Fruit fly (Drosophila melanogaster) whole organism, embryonic: ENCODE measurements around the gene her.

Source experiments
- Bdp1 ChIP-seq: fragments of 200-800 bp; sonication (Bioruptor generic); optimal IDR thresholded peaks from 3 replicates; lab custom pipeline; 2016; ENCODE audit warnings: missing biosample characterization, missing genetic modification characterization
- CG10209 ChIP-seq: fragments of 200-800 bp; sonication (Bioruptor generic); optimal IDR thresholded peaks from 3 replicates; lab custom pipeline; 2017; ENCODE audit warnings: missing biosample characterization, mild to moderate bottlenecking, missing genetic modification characterization, missing genetic modification reagents
- CG10366 ChIP-seq: fragments of 200-800 bp; sonication (Bioruptor generic); IDR thresholded peaks from 2 replicates; pipeline ENCODE4 v1.3.6; 2022; ENCODE audit warnings: missing biosample characterization, missing genetic modification characterization
- CG11723 ChIP-seq: fragments of 200-800 bp; sonication (Bioruptor generic); optimal IDR thresholded peaks from 2 replicates; lab custom pipeline; 2017; ENCODE audit warnings: missing biosample characterization, mild to moderate bottlenecking, missing genetic modification characterization
- CG12659 ChIP-seq: fragments of 200-800 bp; sonication (Bioruptor generic); optimal IDR thresholded peaks from 3 replicates; lab custom pipeline; 2017; ENCODE audit warnings: mild to moderate bottlenecking, missing biosample characterization, missing genetic modification reagents, missing genetic modification characterization
- CG12744 ChIP-seq: fragments of 200-800 bp; sonication (Bioruptor generic); optimal IDR thresholded peaks from 2 replicates; lab custom pipeline; 2016; ENCODE audit warnings: missing biosample characterization, missing genetic modification characterization
- CG14050 ChIP-seq: fragments of 200-800 bp; sonication (Bioruptor generic); IDR thresholded peaks from 3 replicates; pipeline ENCODE4 v1.3.6; 2022; ENCODE audit warnings: missing biosample characterization, missing genetic modification characterization
- CG15011 ChIP-seq: fragments of 200-800 bp; sonication (Bioruptor generic); optimal IDR thresholded peaks from 3 replicates; lab custom pipeline; 2018; ENCODE audit warnings: missing biosample characterization, mild to moderate bottlenecking, missing genetic modification characterization
- CG17361 ChIP-seq: fragments of 200-800 bp; sonication (Bioruptor generic); IDR thresholded peaks from 3 replicates; pipeline ENCODE4 v1.3.6; 2022; ENCODE audit warnings: missing biosample characterization, missing genetic modification characterization
- CG17385 ChIP-seq: fragments of 200-800 bp; sonication (Bioruptor generic); optimal IDR thresholded peaks from 3 replicates; lab custom pipeline; 2018; ENCODE audit warnings: missing biosample characterization, mild to moderate bottlenecking, missing genetic modification characterization
- CG18619 ChIP-seq: fragments of 200-800 bp; sonication (Bioruptor generic); optimal IDR thresholded peaks from 3 replicates; lab custom pipeline; 2017; ENCODE audit warnings: missing biosample characterization, mild to moderate bottlenecking, missing genetic modification characterization
- CG2120 ChIP-seq: fragments of 200-800 bp; sonication (Bioruptor generic); optimal IDR thresholded peaks from 3 replicates; lab custom pipeline; 2016; ENCODE audit warnings: missing biosample characterization, missing genetic modification characterization
- CG2889 ChIP-seq: fragments of 200-800 bp; sonication (Bioruptor generic); IDR thresholded peaks from 3 replicates; pipeline ENCODE4 v1.3.6; 2022; ENCODE audit warnings: missing biosample characterization, missing genetic modification characterization
- CG3065 ChIP-seq: fragments of 200-800 bp; sonication (Bioruptor generic); optimal IDR thresholded peaks from 2 replicates; lab custom pipeline; 2016; ENCODE audit warnings: missing biosample characterization, missing genetic modification characterization
- CG34422 ChIP-seq: fragments of 200-800 bp; sonication (Bioruptor generic); IDR thresholded peaks from 3 replicates; pipeline ENCODE4 v1.3.6; 2022; ENCODE audit warnings: missing biosample characterization, missing genetic modification characterization
- CG4617 ChIP-seq: fragments of 200-800 bp; sonication (Bioruptor generic); optimal IDR thresholded peaks from 3 replicates; lab custom pipeline; 2016; ENCODE audit warnings: missing biosample characterization, missing genetic modification characterization, borderline replicate concordance
- CG8944 ChIP-seq: fragments of 200-800 bp; sonication (Bioruptor generic); optimal IDR thresholded peaks from 3 replicates; lab custom pipeline; 2016; ENCODE audit warnings: missing biosample characterization, missing genetic modification characterization
- CoRest ChIP-seq: fragments of 200-800 bp; sonication (Bioruptor generic); optimal IDR thresholded peaks from 3 replicates; lab custom pipeline; 2018; ENCODE audit warnings: missing biosample characterization, mild to moderate bottlenecking, missing genetic modification characterization, moderate library complexity
- CrebB ChIP-seq: fragments of 200-800 bp; sonication (Bioruptor generic); optimal IDR thresholded peaks from 3 replicates; lab custom pipeline; 2018; ENCODE audit warnings: missing biosample characterization, mild to moderate bottlenecking, missing genetic modification characterization
- Deaf1 ChIP-seq: fragments of 200-800 bp; optimal IDR thresholded peaks from 3 replicates; lab custom pipeline; 2019; ENCODE audit warnings: missing biosample characterization, mild to moderate bottlenecking, missing genetic modification characterization, moderate library complexity
- Dip2 ChIP-seq: fragments of 200-800 bp; sonication (Bioruptor generic); IDR thresholded peaks from 2 replicates; pipeline ENCODE4 v1.3.6; 2022; ENCODE audit warnings: missing biosample characterization, missing genetic modification characterization
- Drgx ChIP-seq: fragments of 200-800 bp; sonication (Bioruptor generic); IDR thresholded peaks from 2 replicates; pipeline ENCODE4 v1.3.6; 2022; ENCODE audit warnings: missing biosample characterization, missing genetic modification characterization
- E2f2 ChIP-seq: fragments of 200-800 bp; sonication (Bioruptor generic); IDR thresholded peaks from 2 replicates; pipeline ENCODE4 v1.3.6; 2022; ENCODE audit warnings: missing biosample characterization, missing genetic modification characterization
- Ets65A ChIP-seq: fragments of 200-800 bp; sonication (Bioruptor generic); peaks from one replicate; lab custom pipeline; 2016; ENCODE audit warnings: missing biosample characterization, missing genetic modification characterization
- H2.0 ChIP-seq: fragments of 200-800 bp; sonication (Bioruptor generic); IDR thresholded peaks from 2 replicates; pipeline ENCODE4 v1.3.6; 2022; ENCODE audit warnings: missing biosample characterization, missing genetic modification characterization
- Nf-YC ChIP-seq: fragments of 200-800 bp; optimal IDR thresholded peaks from 3 replicates; lab custom pipeline; 2019; ENCODE audit warnings: missing biosample characterization, mild to moderate bottlenecking, missing genetic modification characterization, moderate library complexity
- Six4 ChIP-seq: fragments of 200-800 bp; sonication (Bioruptor generic); optimal IDR thresholded peaks from 2 replicates; lab custom pipeline; 2016; ENCODE audit warnings: missing biosample characterization, missing genetic modification characterization
- Ssrp ChIP-seq: fragments of 200-800 bp; sonication (Bioruptor generic); optimal IDR thresholded peaks from 2 replicates; lab custom pipeline; 2018; ENCODE audit warnings: missing biosample characterization, mild to moderate bottlenecking, missing genetic modification characterization, moderate library complexity
- bsh ChIP-seq, 2 experiments: fragments of 200-800 bp; sonication (Bioruptor generic); optimal IDR thresholded peaks; 2 replicates each; lab custom pipeline; 2017 to 2018; ENCODE audit warnings: mild to moderate bottlenecking in 2 of 2, missing biosample characterization in 2 of 2, missing genetic modification characterization in 2 of 2, moderate library complexity in 1 of 2
- cg ChIP-seq: fragments of 200-800 bp; sonication (Bioruptor generic); optimal IDR thresholded peaks from 3 replicates; lab custom pipeline; 2019; ENCODE audit warnings: missing biosample characterization, mild to moderate bottlenecking, missing genetic modification characterization, moderate library complexity
- gem ChIP-seq: fragments of 200-800 bp; sonication (Bioruptor generic); optimal IDR thresholded peaks from 2 replicates; lab custom pipeline; 2019; ENCODE audit warnings: missing biosample characterization, mild to moderate bottlenecking, missing genetic modification characterization, moderate library complexity
- grau ChIP-seq: fragments of 200-800 bp; optimal IDR thresholded peaks from 3 replicates; lab custom pipeline; 2019; ENCODE audit warnings: missing biosample characterization, mild to moderate bottlenecking, missing genetic modification characterization, moderate library complexity
- ham ChIP-seq: fragments of 200-800 bp; sonication (Bioruptor generic); IDR thresholded peaks from 2 replicates; pipeline ENCODE4 v1.3.6; 2022; ENCODE audit warnings: missing biosample characterization, missing genetic modification characterization
- lab ChIP-seq: fragments of 200-800 bp; sonication (Bioruptor generic); optimal IDR thresholded peaks from 3 replicates; lab custom pipeline; 2017; ENCODE audit warnings: missing biosample characterization, missing genetic modification characterization, mild to moderate bottlenecking, moderate library complexity, missing genetic modification reagents
- lilli ChIP-seq: fragments of 200-800 bp; sonication (Bioruptor generic); optimal IDR thresholded peaks from 3 replicates; lab custom pipeline; 2016; ENCODE audit warnings: missing biosample characterization, missing genetic modification characterization
- lola ChIP-seq, 3 experiments: fragments of >200 bp in 2 of 3; fragments of 200-800 bp in 1 of 3; sonication (Bioruptor generic) in 1 of 3; optimal IDR thresholded peaks; 2 replicates each; lab custom pipeline; 2017 to 2019; ENCODE audit warnings: missing biosample characterization in 3 of 3, missing genetic modification characterization in 3 of 3, mild to moderate bottlenecking in 1 of 3, moderate library complexity in 1 of 3
- maf-S ChIP-seq: fragments of 200-800 bp; sonication (Bioruptor generic); optimal IDR thresholded peaks from 2 replicates; lab custom pipeline; 2016; ENCODE audit warnings: missing biosample characterization, missing genetic modification characterization
- nom ChIP-seq: fragments of 200-800 bp; sonication (Bioruptor generic); optimal IDR thresholded peaks from 2 replicates; lab custom pipeline; 2017; ENCODE audit warnings: missing biosample characterization, missing genetic modification characterization, mild to moderate bottlenecking, moderate library complexity, missing genetic modification reagents
- org-1 ChIP-seq: fragments of 200-800 bp; sonication (Bioruptor generic); optimal IDR thresholded peaks from 2 replicates; lab custom pipeline; 2017; ENCODE audit warnings: missing biosample characterization, missing genetic modification characterization
- otp ChIP-seq: fragments of 200-800 bp; sonication (Bioruptor generic); IDR thresholded peaks from 3 replicates; pipeline ENCODE4, ENCODE4 v1.3.6; 2022; ENCODE audit warnings: missing biosample characterization, missing genetic modification characterization
- psq ChIP-seq: fragments of 200-800 bp; sonication (Bioruptor generic); optimal IDR thresholded peaks from 2 replicates; lab custom pipeline; 2017; ENCODE audit warnings: missing biosample characterization, missing genetic modification characterization
- sens-2 ChIP-seq: fragments of 200-800 bp; sonication (Bioruptor generic); IDR thresholded peaks from 2 replicates; pipeline ENCODE4 v1.3.6; 2022; ENCODE audit warnings: missing biosample characterization, missing genetic modification characterization
- sisA ChIP-seq: fragments of 200-800 bp; sonication (Bioruptor generic); IDR thresholded peaks from 2 replicates; pipeline ENCODE4 v1.3.6; 2022; ENCODE audit warnings: missing biosample characterization, missing genetic modification characterization
- slbo ChIP-seq: fragments of 200-800 bp; sonication (Bioruptor generic); IDR thresholded peaks from 2 replicates; pipeline ENCODE4 v1.3.6; 2022; ENCODE audit warnings: missing biosample characterization, missing genetic modification characterization
- sqz ChIP-seq: fragments of 200-800 bp; sonication (Bioruptor generic); optimal IDR thresholded peaks from 3 replicates; lab custom pipeline; 2018; ENCODE audit warnings: missing biosample characterization, mild to moderate bottlenecking, missing genetic modification characterization
- stc ChIP-seq: fragments of 200-800 bp; sonication (Bioruptor generic); IDR thresholded peaks from 2 replicates; pipeline ENCODE4 v1.3.6; 2022; ENCODE audit warnings: missing biosample characterization, missing genetic modification characterization
- yki ChIP-seq: fragments of >200 bp; optimal IDR thresholded peaks from 3 replicates; lab custom pipeline; 2018

The her gene

dm6 chr2L:16686412-16687043 is 9.5 kb downstream of the her start (continued):
- TF ChIP-seq Ssrp (no peak), Drgx (peak; percentile 37; the same call in 1 of the 2 replicates), sqz (peak; percentile 48), ham (no peak), otp (GFP tag; lab: Robert Waterston, UW) (no peak), Dip2 (GFP tag; lab: Robert Waterston, UW) (no peak), Bdp1 (GFP tag; lab: Kevin White, UChicago) (no peak), CG15011 (no peak), CG12744 (GFP tag; lab: Kevin White, UChicago) (no peak), sens-2 (GFP tag; lab: Robert Waterston, UW) (no peak), cg (peak; percentile 35), nom (peak; percentile 93), sisA (GFP tag; lab: Robert Waterston, UW) (0 out of 2 replicates have a peak, but pooled peaks have one; percentile 8), CG11723 (GFP tag; lab: Kevin White, UChicago) (no peak), CG14050 (GFP tag; lab: Robert Waterston, UW) (no peak), CG17385 (GFP tag; lab: Kevin White, UChicago) (peak; percentile 11), CG2889 (no peak), CG3065 (GFP tag; lab: Kevin White, UChicago) (no peak), CrebB (no peak), CG34422 (GFP tag; lab: Robert Waterston, UW) (0 out of 3 replicates have a peak, but pooled peaks have one; percentile 23), H2.0 (GFP tag; lab: Robert Waterston, UW) (peak; percentile 7; the same call in 1 of the 2 replicates)

- TF ChIP-seq Drgx (peak; percentile 44), slbo (0 out of 2 replicates have a peak, but pooled peaks have one; percentile 7), gem (peak; percentile 3), CoRest (no peak), CG2120 (GFP tag; lab: Kevin White, UChicago) (no peak), CG4617 (GFP tag; lab: Kevin White, UChicago) (no peak), bsh (GFP tag; optimal IDR thresholded peaks at IDR 0.05; lab: Kevin White, UChicago) (peak in 1 of 2 experiments; percentile 44), nom (peak; percentile 45), Ets65A (GFP tag; lab: Kevin White, UChicago) (peak; percentile 53)
Observed at dm6 chr2L:16687863-16688262, 10.9 kb downstream of the her start.

dm6 chr2L:16689800-16690618 is 13.0 kb downstream of the her start:
- TF ChIP-seq CG12659 (GFP tag; lab: Kevin White, UChicago) (peak; percentile 21), lola (GFP tag; optimal IDR thresholded peaks at IDR 0.05; lab: Kevin White, UChicago) (peak in 1 of 3 experiments; percentile 8), bsh (GFP tag; optimal IDR thresholded peaks at IDR 0.05; lab: Kevin White, UChicago) (peak; percentile 22 to 51), grau (tag; lab: Kevin White, UChicago) (peak; percentile 41), psq (GFP tag; lab: Kevin White, UChicago) (peak; percentile 86), E2f2 (0 out of 2 replicates have a peak, but pooled peaks have one; percentile 22), CG10209 (peak; percentile 10), CoRest (peak; percentile 45), Six4 (no peak), CG18619 (peak; percentile 35), stc (GFP tag; lab: Robert Waterston, UW) (no peak), org-1 (peak; percentile 38), maf-S (GFP tag; lab: Kevin White, UChicago) (peak; percentile 9), lab (peak; percentile 27), lilli (GFP tag; lab: Kevin White, UChicago) (peak; percentile 53), yki (lab: Kevin White, UChicago) (no peak), CG10366 (no peak), CG17361 (no peak), CG8944 (GFP tag; lab: Kevin White, UChicago) (peak; percentile 17), Deaf1 (tag; lab: Kevin White, UChicago) (peak; percentile 93), Nf-YC (tag; lab: Kevin White, UChicago) (peak; percentile 48)
